Worm (Caenorhabditis elegans) whole organism, early embryonic: ENCODE results near the gene F25B5.3.

Source experiments
- aly-1 ChIP-seq: sonication (generic microtip); optimal IDR thresholded peaks from 2 replicates; lab custom pipeline; 2016; ENCODE audit warnings: missing genetic modification characterization, missing compliant biosample characterization
- ama-1 ChIP-seq: fragments of 150-350 bp; optimal IDR thresholded peaks from 2 replicates; lab custom pipeline; 2014
- ceh-13 ChIP-seq: fragments of 200-800 bp; sonication (Bioruptor generic); optimal IDR thresholded peaks from 2 replicates; lab custom pipeline; 2018; ENCODE audit warnings: mild to moderate bottlenecking, missing genetic modification characterization, missing compliant biosample characterization
- flt-1 ChIP-seq: fragments of 200-800 bp; sonication (Bioruptor generic); IDR thresholded peaks from 2 replicates; pipeline ENCODE4 v1.3.6; 2022; ENCODE audit warnings: missing genetic modification characterization, missing compliant biosample characterization
- hmg-4 ChIP-seq: fragments of 200-800 bp; sonication (Bioruptor generic); optimal IDR thresholded peaks from 2 replicates; lab custom pipeline; 2018; ENCODE audit warnings: mild to moderate bottlenecking, missing genetic modification characterization, missing compliant biosample characterization

- no peak for TF ChIP-seq aly-1
- TF ChIP-seq hmg-4 (GFP tag; lab: Kevin White, UChicago): no peak
- peak; percentile 2 for TF ChIP-seq ceh-13
- TF ChIP-seq ama-1 (lab: Kevin White, UChicago): no peak
- no peak for TF ChIP-seq flt-1 (GFP tag; lab: Robert Waterston, UW)
Observed at ce11 chrIII:5953913-5954290, 5.2 kb downstream of the F25B5.3 start.
